Worm (Caenorhabditis elegans) whole organism, midembryonic: ENCODE results near the gene C14A4.12.
A peak's percentile ranks its signal among the peaks of the same experiment; 100 is the strongest.

ENCODE experiments used
- T22C8.4 ChIP-seq: fragments of 200-800 bp; sonication (Bioruptor generic); IDR thresholded peaks from 2 replicates; pipeline ENCODE4 v1.3.6; 2022; ENCODE audit warnings: missing genetic modification characterization, missing compliant biosample characterization
- cog-1 ChIP-seq: sonication (generic microtip); optimal IDR thresholded peaks from 2 replicates; lab custom pipeline; 2016; ENCODE audit warnings: missing genetic modification characterization, missing compliant biosample characterization
- flt-1 ChIP-seq: fragments of 200-800 bp; sonication (Bioruptor generic); IDR thresholded peaks from 2 replicates; pipeline ENCODE4 v1.3.6; 2022; ENCODE audit warnings: missing genetic modification characterization, missing compliant biosample characterization
- klf-2 ChIP-seq: fragments of 200-800 bp; sonication (Bioruptor generic); conservative IDR thresholded peaks from 2 replicates; pipeline ENCODE4 v1.3.6; 2022; ENCODE audit warnings: missing genetic modification reagents, missing genetic modification characterization, missing compliant biosample characterization
- med-1 ChIP-seq: sonication (generic microtip); optimal IDR thresholded peaks from 2 replicates; lab custom pipeline; 2017; ENCODE audit warnings: missing genetic modification characterization, mild to moderate bottlenecking, missing compliant biosample characterization, antibody characterized with exemption, missing genetic modification reagents; ENCODE audit not compliant: insufficient read depth
- ref-1 ChIP-seq: fragments of 200-800 bp; sonication (Bioruptor generic); conservative IDR thresholded peaks from 2 replicates; pipeline ENCODE4 v1.3.6; 2022; ENCODE audit warnings: missing genetic modification reagents, missing genetic modification characterization, missing compliant biosample characterization
- tab-1 ChIP-seq: fragments of 200-800 bp; sonication (Bioruptor generic); IDR thresholded peaks from 2 replicates; pipeline ENCODE4 v1.3.6; 2022; ENCODE audit warnings: missing genetic modification characterization, missing compliant biosample characterization
- ztf-23 ChIP-seq: fragments of 200-800 bp; sonication (Bioruptor generic); IDR thresholded peaks from 2 replicates; pipeline ENCODE4 v1.3.6; 2022; ENCODE audit warnings: missing genetic modification reagents, missing genetic modification characterization, missing compliant biosample characterization
- ztf-29 ChIP-seq: fragments of 200-800 bp; sonication (Bioruptor generic); IDR thresholded peaks from 2 replicates; pipeline ENCODE4 v1.3.6; 2022; ENCODE audit warnings: missing genetic modification reagents, missing genetic modification characterization, missing compliant biosample characterization

Gene C14A4.12

ce11 chrII:10657632-10658108 lies 44.8 kb downstream of the C14A4.12 start, which contains the start of gene lact-3:
TSS of gene lact-3 (minus strand) at chrII:10657682.
- TF ChIP-seq ztf-23 (GFP tag; lab: Robert Waterston, UW) (no peak), T22C8.4 (GFP tag; lab: Robert Waterston, UW) (no peak), flt-1 (GFP tag; lab: Robert Waterston, UW) (no peak), ref-1 (GFP tag; lab: Robert Waterston, UW) (no peak), cog-1 (tag; lab: Kevin White, UChicago) (no peak), klf-2 (GFP tag; lab: Robert Waterston, UW) (no peak), ztf-29 (GFP tag; lab: Robert Waterston, UW) (no peak), tab-1 (GFP tag; lab: Robert Waterston, UW) (no peak), med-1 (GFP tag; lab: Kevin White, UChicago) (no peak)

ce11 chrII:10658576-10659256 lies 45.9 kb downstream of the C14A4.12 start, which contains the start of the genes snu-13 and rsp-7:
TSS of gene snu-13 (minus strand) at chrII:10658626.
TSS of gene rsp-7 (plus strand) at chrII:10659206.
- TF ChIP-seq klf-2 (GFP tag; lab: Robert Waterston, UW) (no peak), cog-1 (tag; lab: Kevin White, UChicago) (peak; percentile 45)

- no peak for TF ChIP-seq klf-2 (GFP tag; lab: Robert Waterston, UW)
- TF ChIP-seq T22C8.4 (GFP tag; lab: Robert Waterston, UW): no peak
- no peak for TF ChIP-seq ztf-23 (GFP tag; lab: Robert Waterston, UW)
- TF ChIP-seq tab-1 (GFP tag; lab: Robert Waterston, UW): no peak
- no peak for TF ChIP-seq flt-1 (GFP tag; lab: Robert Waterston, UW)
- TF ChIP-seq med-1 (GFP tag; lab: Kevin White, UChicago): no peak
- no peak for TF ChIP-seq ref-1 (GFP tag; lab: Robert Waterston, UW)
- no peak for TF ChIP-seq ztf-29 (GFP tag; lab: Robert Waterston, UW)
- no peak for TF ChIP-seq cog-1 (tag; lab: Kevin White, UChicago)
Observed at ce11 chrII:10659585-10659984, 46.7 kb downstream of the C14A4.12 start.

ce11 chrII:10660892-10661291 lies 48.0 kb downstream of the C14A4.12 start, which contains the start of gene marc-2:
TSS of gene marc-2 (minus strand) at chrII:10660992.
- no peak for TF ChIP-seq klf-2 (GFP tag; lab: Robert Waterston, UW)
- no peak for TF ChIP-seq ztf-23 (GFP tag; lab: Robert Waterston, UW)
- TF ChIP-seq ref-1 (GFP tag; lab: Robert Waterston, UW): no peak
- no peak for TF ChIP-seq tab-1 (GFP tag; lab: Robert Waterston, UW)

- no peak for TF ChIP-seq med-1 (GFP tag; lab: Kevin White, UChicago)
- no peak for TF ChIP-seq klf-2 (GFP tag; lab: Robert Waterston, UW)
- no peak for TF ChIP-seq ztf-23 (GFP tag; lab: Robert Waterston, UW)
- TF ChIP-seq T22C8.4 (GFP tag; lab: Robert Waterston, UW): no peak
- no peak for TF ChIP-seq tab-1 (GFP tag; lab: Robert Waterston, UW)
- no peak for TF ChIP-seq cog-1 (tag; lab: Kevin White, UChicago)
- TF ChIP-seq ztf-29 (GFP tag; lab: Robert Waterston, UW): no peak
- TF ChIP-seq ref-1 (GFP tag; lab: Robert Waterston, UW): no peak
- no peak for TF ChIP-seq flt-1 (GFP tag; lab: Robert Waterston, UW)
Observed at ce11 chrII:10661448-10662064, 48.7 kb downstream of the C14A4.12 start.

ce11 chrII:10662279-10662678 lies 49.4 kb downstream of the C14A4.12 start:
- no peak for TF ChIP-seq tab-1 (GFP tag; lab: Robert Waterston, UW)
- TF ChIP-seq flt-1 (GFP tag; lab: Robert Waterston, UW): 0 out of 2 replicates have a peak, but pooled peaks have one; percentile 35

- TF ChIP-seq cog-1 (tag; lab: Kevin White, UChicago) (no peak), ref-1 (GFP tag; lab: Robert Waterston, UW) (no peak), T22C8.4 (GFP tag; lab: Robert Waterston, UW) (no peak)
Observed at ce11 chrII:10662698-10663097, 49.9 kb downstream of the C14A4.12 start, which contains the start of gene D2089.8. TSS of gene D2089.8 (minus strand) at chrII:10662781.

- TF ChIP-seq med-1 (GFP tag; lab: Kevin White, UChicago) (no peak), ref-1 (GFP tag; lab: Robert Waterston, UW) (no peak), T22C8.4 (GFP tag; lab: Robert Waterston, UW) (no peak), ztf-23 (GFP tag; lab: Robert Waterston, UW) (no peak), flt-1 (GFP tag; lab: Robert Waterston, UW) (no peak), ztf-29 (GFP tag; lab: Robert Waterston, UW) (no peak), cog-1 (tag; lab: Kevin White, UChicago) (no peak), tab-1 (GFP tag; lab: Robert Waterston, UW) (no peak), klf-2 (GFP tag; lab: Robert Waterston, UW) (no peak)
Observed at ce11 chrII:10665031-10665430, 52.2 kb downstream of the C14A4.12 start, which contains the start of gene D2089.3. TSS of gene D2089.3 (minus strand) at chrII:10665131.
